Worm (Caenorhabditis elegans): ENCODE results near the gene acp-5.

DNA sequence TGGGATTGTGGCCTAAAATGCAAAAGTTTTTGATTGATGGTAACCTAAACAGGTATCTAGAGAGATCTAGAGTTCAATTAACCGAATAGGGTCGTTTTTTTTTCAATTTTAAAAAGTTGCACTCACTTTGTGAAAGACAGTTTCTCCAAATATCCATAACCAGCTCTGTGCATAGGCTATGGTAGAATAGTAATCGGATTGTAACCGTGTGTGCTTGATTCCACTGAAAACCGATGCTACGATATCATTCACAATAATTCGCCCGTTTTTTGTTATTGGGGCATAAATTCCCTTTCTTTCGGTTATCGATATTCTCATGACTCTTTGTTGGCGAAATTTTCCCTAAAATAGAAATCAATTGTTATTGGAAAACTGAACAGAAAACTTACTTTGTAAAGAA, 22.9 kb downstream of the acp-5 start:
- TF ChIP-seq fos-1 (tag; optimal IDR thresholded peaks at IDR 0.05) (no peak), spr-1 (tag; optimal IDR thresholded peaks at IDR 0.05) (no peak), snpc-4 (tag; optimal IDR thresholded peaks at IDR 0.05) (no peak), nhr-76 (tag; optimal IDR thresholded peaks at IDR 0.05) (no peak), lin-13 (GFP tag; optimal IDR thresholded peaks at IDR 0.05) (no peak), nhr-237 (tag; optimal IDR thresholded peaks at IDR 0.05) (no peak), nhr-11 (tag; optimal IDR thresholded peaks at IDR 0.05) (no peak)

Data from whole organism, L4 larva.